Fruit fly (Drosophila melanogaster): ENCODE data around the gene Gtpx.

dm6 chr3L:3348956-3349824 lies 23.1 kb downstream of the Gtpx start:
- no peak for TF ChIP-seq Clk (GFP tag; optimal IDR thresholded peaks at IDR 0.05)
- no peak for TF ChIP-seq CG5204 (GFP tag; optimal IDR thresholded peaks at IDR 0.05)

All from whole organism, adult.